Worm (Caenorhabditis elegans) whole organism, L2 larva: ENCODE results near the gene arl-6.

Experiments used
- F13H6.1 ChIP-seq: sonication (generic microtip); optimal IDR thresholded peaks from 2 replicates; lab custom pipeline; 2016; ENCODE audit warnings: missing genetic modification characterization, missing compliant biosample characterization
- R02D3.7 ChIP-seq: fragments of 150-350 bp; optimal IDR thresholded peaks from 2 replicates; lab custom pipeline; 2014; ENCODE audit warnings: missing biosample characterization, missing genetic modification characterization
- ZK546.5 ChIP-seq: sonication (generic microtip); optimal IDR thresholded peaks from 2 replicates; lab custom pipeline; 2017; ENCODE audit warnings: missing biosample characterization, missing genetic modification characterization
- alr-1 ChIP-seq: fragments of 150-350 bp; optimal IDR thresholded peaks from 2 replicates; lab custom pipeline; 2014; ENCODE audit warnings: missing biosample characterization, missing genetic modification characterization
- ama-1 ChIP-seq: fragments of 150-350 bp; optimal IDR thresholded peaks from 2 replicates; lab custom pipeline; 2018; ENCODE audit warnings: inconsistent platforms
- blmp-1 ChIP-seq: sonication (generic microtip); optimal IDR thresholded peaks from 2 replicates; lab custom pipeline; 2017; ENCODE audit warnings: missing genetic modification characterization, mild to moderate bottlenecking, missing compliant biosample characterization, antibody characterized with exemption, moderate library complexity; ENCODE audit not compliant: insufficient read depth
- ceh-82 ChIP-seq: fragments of 150-350 bp; optimal IDR thresholded peaks from 2 replicates; lab custom pipeline; 2014; ENCODE audit warnings: missing biosample characterization, missing genetic modification characterization
- dmd-4 ChIP-seq: sonication (generic microtip); optimal IDR thresholded peaks from 2 replicates; lab custom pipeline; 2017; ENCODE audit warnings: missing biosample characterization, missing genetic modification characterization
- egl-27 ChIP-seq: sonication (generic microtip); optimal IDR thresholded peaks from 3 replicates; lab custom pipeline; 2017; ENCODE audit warnings: missing biosample characterization, missing genetic modification reagents, missing genetic modification characterization
- elt-1 ChIP-seq: fragments of 150-350 bp; optimal IDR thresholded peaks from 2 replicates; lab custom pipeline; 2014; ENCODE audit warnings: missing biosample characterization, missing genetic modification characterization
- elt-3 ChIP-seq: sonication (generic microtip); optimal IDR thresholded peaks from 2 replicates; lab custom pipeline; 2017; ENCODE audit warnings: missing biosample characterization, missing genetic modification characterization
- fos-1 ChIP-seq: fragments of 150-350 bp; optimal IDR thresholded peaks from 2 replicates; lab custom pipeline; 2014; ENCODE audit warnings: missing biosample characterization, missing genetic modification characterization
- gmeb-1 ChIP-seq: fragments of 150-350 bp; optimal IDR thresholded peaks from 2 replicates; lab custom pipeline; 2014; ENCODE audit warnings: missing biosample characterization, missing genetic modification characterization
- lin-11 ChIP-seq: fragments of 150-350 bp; sonication (generic microtip); optimal IDR thresholded peaks from 2 replicates; lab custom pipeline; 2014; ENCODE audit warnings: missing biosample characterization, missing genetic modification characterization, inconsistent platforms, mixed read lengths
- lin-13 ChIP-seq: fragments of 150-350 bp; optimal IDR thresholded peaks from 2 replicates; lab custom pipeline; 2014; ENCODE audit warnings: missing biosample characterization, missing genetic modification reagents, missing genetic modification characterization
- lin-39 ChIP-seq: fragments of 150-350 bp; optimal IDR thresholded peaks from 2 replicates; lab custom pipeline; 2014; ENCODE audit warnings: missing biosample characterization, missing genetic modification reagents, missing genetic modification characterization
- lsy-2 ChIP-seq, 2 experiments: fragments of 150-350 bp in 1 of 2; sonication (generic microtip) in 1 of 2; optimal IDR thresholded peaks; 2 replicates each; lab custom pipeline; 2014 to 2017; ENCODE audit warnings: missing biosample characterization in 2 of 2, missing genetic modification characterization in 2 of 2
- mdl-1 ChIP-seq, 2 experiments: fragments of 150-350 bp in 1 of 2; sonication (generic microtip) in 1 of 2; optimal IDR thresholded peaks; 2 replicates each; lab custom pipeline; 2017; ENCODE audit warnings: missing biosample characterization in 2 of 2, missing genetic modification characterization in 2 of 2
- nhr-11 ChIP-seq: fragments of 150-350 bp; optimal IDR thresholded peaks from 2 replicates; lab custom pipeline; 2014; ENCODE audit warnings: missing biosample characterization, missing genetic modification characterization
- nhr-12 ChIP-seq: fragments of 150-350 bp; optimal IDR thresholded peaks from 2 replicates; lab custom pipeline; 2014; ENCODE audit warnings: missing biosample characterization, missing genetic modification characterization
- nhr-129 ChIP-seq: fragments of 150-350 bp; optimal IDR thresholded peaks from 2 replicates; lab custom pipeline; 2014; ENCODE audit warnings: missing biosample characterization, missing genetic modification characterization
- nhr-21 ChIP-seq: fragments of 150-350 bp; optimal IDR thresholded peaks from 2 replicates; lab custom pipeline; 2014; ENCODE audit warnings: missing biosample characterization, missing genetic modification characterization
- nhr-237 ChIP-seq: fragments of 150-350 bp; optimal IDR thresholded peaks from 2 replicates; lab custom pipeline; 2014; ENCODE audit warnings: missing biosample characterization, missing genetic modification characterization
- nhr-77 ChIP-seq: fragments of 150-350 bp; optimal IDR thresholded peaks from 2 replicates; lab custom pipeline; 2014; ENCODE audit warnings: missing biosample characterization, missing genetic modification characterization
- peb-1 ChIP-seq: fragments of 150-350 bp; optimal IDR thresholded peaks from 2 replicates; lab custom pipeline; 2014; ENCODE audit warnings: missing biosample characterization, missing genetic modification characterization
- sem-4 ChIP-seq: fragments of 150-350 bp; optimal IDR thresholded peaks from 2 replicates; lab custom pipeline; 2014; ENCODE audit warnings: missing biosample characterization, missing genetic modification reagents, missing genetic modification characterization
- skn-1 ChIP-seq: sonication (generic microtip); optimal IDR thresholded peaks from 2 replicates; lab custom pipeline; 2017; ENCODE audit warnings: missing biosample characterization, missing genetic modification characterization
- sma-3 ChIP-seq: sonication (generic microtip); optimal IDR thresholded peaks from 2 replicates; lab custom pipeline; 2016; ENCODE audit warnings: missing genetic modification reagents, missing genetic modification characterization, missing compliant biosample characterization
- sma-9 ChIP-seq, 2 experiments: fragments of 150-350 bp in 1 of 2; sonication (generic microtip) in 1 of 2; optimal IDR thresholded peaks; 2 replicates each; lab custom pipeline; 2014 to 2016; ENCODE audit warnings: missing genetic modification characterization in 2 of 2, mild to moderate bottlenecking in 1 of 2, missing biosample characterization in 1 of 2, missing compliant biosample characterization in 1 of 2, missing genetic modification reagents in 1 of 2, moderate library complexity in 1 of 2
- unc-55 ChIP-seq: fragments of 150-350 bp; sonication (generic microtip); optimal IDR thresholded peaks from 3 replicates; lab custom pipeline; 2014; ENCODE audit warnings: missing biosample characterization, missing genetic modification reagents, missing genetic modification characterization
- ztf-1 ChIP-seq: fragments of 200-800 bp; sonication (Bioruptor generic); conservative IDR thresholded peaks from 2 replicates; pipeline ENCODE4 v1.3.6; 2022; ENCODE audit warnings: missing genetic modification characterization, missing compliant biosample characterization
- ztf-11 ChIP-seq: sonication (generic microtip); optimal IDR thresholded peaks from 2 replicates; lab custom pipeline; 2017; ENCODE audit warnings: missing biosample characterization, missing genetic modification characterization

Gene arl-6

ce11 chrIII:4778003-4778402, 36.6 kb downstream of the arl-6 start, which contains the start of gene B0393.7:
Gene B0393.7, minus strand, starts transcription at chrIII:4778103.
- no peak for TF ChIP-seq elt-1
- no peak for TF ChIP-seq lin-13 (GFP tag; lab: Kevin White, UChicago)
- no peak for TF ChIP-seq ztf-1
- TF ChIP-seq nhr-12 (tag; lab: Kevin White, UChicago) = no peak
- no peak for TF ChIP-seq R02D3.7 (tag; lab: Kevin White, UChicago)
- TF ChIP-seq peb-1 (tag; lab: Kevin White, UChicago) = no peak
- no peak for TF ChIP-seq mdl-1 (tag; optimal IDR thresholded peaks at IDR 0.05; lab: Kevin White, UChicago)
- no peak for TF ChIP-seq alr-1 (tag; lab: Kevin White, UChicago)
- TF ChIP-seq nhr-21 (tag; lab: Kevin White, UChicago) = no peak
- no peak for TF ChIP-seq F13H6.1 (tag; lab: Kevin White, UChicago)
- no peak for TF ChIP-seq nhr-129 (tag; lab: Kevin White, UChicago)
- no peak for TF ChIP-seq dmd-4
- TF ChIP-seq nhr-77 = no peak
- TF ChIP-seq ztf-11 (tag; lab: Kevin White, UChicago) = no peak
- TF ChIP-seq lin-39 (tag; lab: Kevin White, UChicago) = no peak
- no peak for TF ChIP-seq lin-11 (tag; lab: Kevin White, UChicago)
- no peak for TF ChIP-seq skn-1 (tag; lab: Kevin White, UChicago)

- TF ChIP-seq ZK546.5 (tag; lab: Kevin White, UChicago) = no peak
- TF ChIP-seq blmp-1 (tag; lab: Kevin White, UChicago) = peak; percentile 26
- TF ChIP-seq elt-1 = no peak
- TF ChIP-seq alr-1 (tag; lab: Kevin White, UChicago) = no peak
- TF ChIP-seq lin-39 (tag; lab: Kevin White, UChicago) = no peak
- TF ChIP-seq, all 48 proteins: peak for 1
These were observed 46.6 kb downstream of the arl-6 start for ce11 chrIII:4767869-4768645.

- TF ChIP-seq gmeb-1 (tag; lab: Kevin White, UChicago) = no peak
- no peak for TF ChIP-seq nhr-77
- TF ChIP-seq skn-1 (tag; lab: Kevin White, UChicago) = no peak
- TF ChIP-seq peb-1 (tag; lab: Kevin White, UChicago) = no peak
- TF ChIP-seq fos-1 (tag; lab: Kevin White, UChicago) = no peak
- no peak for TF ChIP-seq mdl-1 (tag; optimal IDR thresholded peaks at IDR 0.05; lab: Kevin White, UChicago)
- TF ChIP-seq blmp-1 (tag; lab: Kevin White, UChicago) = no peak
- TF ChIP-seq ceh-82 = no peak
- no peak for TF ChIP-seq lsy-2 (tag; optimal IDR thresholded peaks at IDR 0.05; lab: Kevin White, UChicago)
- no peak for TF ChIP-seq nhr-11
- TF ChIP-seq nhr-237 (tag; lab: Kevin White, UChicago) = no peak
- no peak for TF ChIP-seq unc-55 (GFP tag; lab: Kevin White, UChicago)
- no peak for TF ChIP-seq elt-1
- no peak for TF ChIP-seq nhr-21 (tag; lab: Kevin White, UChicago)
- no peak for TF ChIP-seq sem-4 (tag; lab: Kevin White, UChicago)
- no peak for TF ChIP-seq lin-39 (tag; lab: Kevin White, UChicago)
- TF ChIP-seq lin-13 (GFP tag; lab: Kevin White, UChicago) = no peak
- TF ChIP-seq sma-9 (GFP tag; optimal IDR thresholded peaks at IDR 0.05; lab: Kevin White, UChicago) = no peak
- no peak for TF ChIP-seq sma-9 (tag; optimal IDR thresholded peaks at IDR 0.05; lab: Kevin White, UChicago)
These were observed 47.8 kb downstream of the arl-6 start for ce11 chrIII:4766842-4767241.

ce11 chrIII:4765474-4765873, 49.2 kb downstream of the arl-6 start, which contains the start of gene B0393.5:
Gene B0393.5, plus strand, starts transcription at chrIII:4765774.
- TF ChIP-seq ama-1 (no peak), egl-27 (tag; lab: Kevin White, UChicago) (no peak), sma-3 (GFP tag; lab: Kevin White, UChicago) (no peak), dmd-4 (no peak)

ce11 chrIII:4763509-4763908, 51.1 kb downstream of the arl-6 start, which contains the start of gene B0393.4:
Gene B0393.4, minus strand, starts transcription at chrIII:4763609.
- TF ChIP-seq sma-9 (GFP tag; optimal IDR thresholded peaks at IDR 0.05; lab: Kevin White, UChicago) = no peak
- no peak for TF ChIP-seq sma-9 (tag; optimal IDR thresholded peaks at IDR 0.05; lab: Kevin White, UChicago)
- no peak for TF ChIP-seq elt-3 (tag; lab: Kevin White, UChicago)
- no peak for TF ChIP-seq blmp-1 (tag; lab: Kevin White, UChicago)
- TF ChIP-seq peb-1 (tag; lab: Kevin White, UChicago) = no peak
